Fruit fly (Drosophila melanogaster) whole organism, embryonic: ENCODE results near the gene Epp.

Source experiments
- CG10654 ChIP-seq: fragments of 200-800 bp; sonication (Bioruptor generic); optimal IDR thresholded peaks from 2 replicates; lab custom pipeline; 2016; ENCODE audit warnings: missing biosample characterization, missing genetic modification characterization
- CG12744 ChIP-seq: fragments of 200-800 bp; sonication (Bioruptor generic); optimal IDR thresholded peaks from 2 replicates; lab custom pipeline; 2016; ENCODE audit warnings: missing biosample characterization, missing genetic modification characterization
- CG13624 ChIP-seq: fragments of 200-800 bp; sonication (Bioruptor generic); optimal IDR thresholded peaks from 2 replicates; lab custom pipeline; 2016; ENCODE audit warnings: missing biosample characterization, missing genetic modification characterization
- CG14667 ChIP-seq: fragments of 200-800 bp; sonication (Bioruptor generic); IDR thresholded peaks from 2 replicates; pipeline ENCODE4 v1.3.6; 2022; ENCODE audit warnings: missing biosample characterization, missing genetic modification characterization
- CG17385 ChIP-seq: fragments of 200-800 bp; sonication (Bioruptor generic); optimal IDR thresholded peaks from 3 replicates; lab custom pipeline; 2018; ENCODE audit warnings: missing biosample characterization, mild to moderate bottlenecking, missing genetic modification characterization
- CG1792 ChIP-seq: fragments of 200-800 bp; sonication (Bioruptor generic); optimal IDR thresholded peaks from 2 replicates; lab custom pipeline; 2016; ENCODE audit warnings: missing biosample characterization, missing genetic modification characterization
- CG2120 ChIP-seq: fragments of 200-800 bp; sonication (Bioruptor generic); optimal IDR thresholded peaks from 3 replicates; lab custom pipeline; 2016; ENCODE audit warnings: missing biosample characterization, missing genetic modification characterization
- CG31441 ChIP-seq: fragments of 200-800 bp; sonication (Bioruptor generic); IDR thresholded peaks from 2 replicates; pipeline ENCODE4 v1.3.6; 2022; ENCODE audit warnings: missing biosample characterization, missing genetic modification characterization
- CG32772 ChIP-seq: fragments of 200-800 bp; sonication (Bioruptor generic); IDR thresholded peaks from 2 replicates; pipeline ENCODE4 v1.3.6; 2022; ENCODE audit warnings: missing biosample characterization, missing genetic modification characterization
- CG4360 ChIP-seq: fragments of 200-800 bp; sonication (Bioruptor generic); IDR thresholded peaks from 2 replicates; pipeline ENCODE4 v1.3.6; 2022; ENCODE audit warnings: missing biosample characterization, missing genetic modification characterization
- CG8478 ChIP-seq: fragments of >200 bp; optimal IDR thresholded peaks from 2 replicates; lab custom pipeline; 2018
- CG8924 ChIP-seq: fragments of 200-800 bp; optimal IDR thresholded peaks from 3 replicates; lab custom pipeline; 2019; ENCODE audit warnings: missing biosample characterization, mild to moderate bottlenecking, missing genetic modification characterization, moderate library complexity
- Chrac-16 ChIP-seq: fragments of 200-800 bp; sonication (Bioruptor generic); optimal IDR thresholded peaks from 3 replicates; lab custom pipeline; 2016; ENCODE audit warnings: missing biosample characterization, missing genetic modification characterization
- Dp ChIP-seq: fragments of 200-800 bp; sonication (Bioruptor generic); optimal IDR thresholded peaks from 2 replicates; lab custom pipeline; 2018; ENCODE audit warnings: missing biosample characterization, mild to moderate bottlenecking, missing genetic modification characterization, moderate library complexity
- HmgD ChIP-seq: fragments of 200-800 bp; sonication (Bioruptor generic); optimal IDR thresholded peaks from 3 replicates; lab custom pipeline; 2016; ENCODE audit warnings: missing biosample characterization, missing genetic modification characterization
- Hr3 ChIP-seq: fragments of 200-800 bp; sonication (Bioruptor generic); optimal IDR thresholded peaks from 3 replicates; lab custom pipeline; 2016; ENCODE audit warnings: missing biosample characterization, missing genetic modification characterization
- Lim3 ChIP-seq: fragments of 200-800 bp; sonication (Bioruptor generic); IDR thresholded peaks from 2 replicates; pipeline ENCODE4 v1.3.6; 2022; ENCODE audit warnings: missing biosample characterization, missing genetic modification characterization
- Med ChIP-seq: fragments of 200-800 bp; sonication (Bioruptor generic); peaks from one replicate; lab custom pipeline; 2016; ENCODE audit warnings: missing biosample characterization, missing genetic modification characterization, mild to moderate bottlenecking, inconsistent platforms, moderate library complexity
- Optix ChIP-seq: fragments of 200-800 bp; sonication (Bioruptor generic); IDR thresholded peaks from 3 replicates; pipeline ENCODE4 v1.3.6; 2022; ENCODE audit warnings: missing biosample characterization, missing genetic modification characterization
- Sin3A ChIP-seq: fragments of >200 bp; optimal IDR thresholded peaks from 2 replicates; lab custom pipeline; 2018
- Xbp1 ChIP-seq: fragments of 200-800 bp; sonication (Bioruptor generic); optimal IDR thresholded peaks from 3 replicates; lab custom pipeline; 2016; ENCODE audit warnings: missing biosample characterization, mild to moderate bottlenecking, missing genetic modification characterization
- abd-A ChIP-seq: fragments of 200-800 bp; sonication (Bioruptor generic); optimal IDR thresholded peaks from 3 replicates; lab custom pipeline; 2019; ENCODE audit warnings: missing biosample characterization, mild to moderate bottlenecking, missing genetic modification characterization, moderate library complexity
- ara ChIP-seq: fragments of 200-800 bp; sonication (Bioruptor generic); IDR thresholded peaks from 2 replicates; pipeline ENCODE4 v1.3.6; 2022; ENCODE audit warnings: missing biosample characterization, missing genetic modification characterization
- cas ChIP-seq: fragments of 200-800 bp; sonication (Bioruptor generic); IDR thresholded peaks from 2 replicates; pipeline ENCODE4 v1.3.6; 2022; ENCODE audit warnings: missing biosample characterization, missing genetic modification characterization
- dm ChIP-seq: fragments of 200-800 bp; sonication (Bioruptor generic); optimal IDR thresholded peaks from 3 replicates; lab custom pipeline; 2016; ENCODE audit warnings: missing biosample characterization, missing genetic modification characterization
- dmrt99B ChIP-seq: fragments of 200-800 bp; sonication (Bioruptor generic); optimal IDR thresholded peaks from 2 replicates; lab custom pipeline; 2018; ENCODE audit warnings: missing biosample characterization, mild to moderate bottlenecking, missing genetic modification characterization, moderate library complexity
- dpn ChIP-seq, 2 experiments: fragments of 200-800 bp; sonication (Bioruptor generic); optimal IDR thresholded peaks; 3 replicates each; lab custom pipeline; 2016; ENCODE audit warnings: missing biosample characterization in 2 of 2, missing genetic modification characterization in 2 of 2
- kah ChIP-seq: fragments of 200-800 bp; sonication (Bioruptor generic); optimal IDR thresholded peaks from 2 replicates; lab custom pipeline; 2018; ENCODE audit warnings: missing biosample characterization, mild to moderate bottlenecking, missing genetic modification characterization
- nom ChIP-seq: fragments of 200-800 bp; sonication (Bioruptor generic); optimal IDR thresholded peaks from 2 replicates; lab custom pipeline; 2017; ENCODE audit warnings: missing biosample characterization, missing genetic modification characterization, mild to moderate bottlenecking, moderate library complexity, missing genetic modification reagents
- salm ChIP-seq: fragments of 200-800 bp; sonication (Bioruptor generic); optimal IDR thresholded peaks from 2 replicates; lab custom pipeline; 2018; ENCODE audit warnings: missing biosample characterization, mild to moderate bottlenecking, missing genetic modification characterization
- sd ChIP-seq: fragments of 200-800 bp; sonication (Bioruptor generic); optimal IDR thresholded peaks from 3 replicates; lab custom pipeline; 2018; ENCODE audit warnings: missing biosample characterization, mild to moderate bottlenecking, missing genetic modification characterization, moderate library complexity
- sima ChIP-seq: fragments of 200-800 bp; sonication (Bioruptor generic); optimal IDR thresholded peaks from 2 replicates; lab custom pipeline; 2016; ENCODE audit warnings: missing biosample characterization, missing genetic modification characterization
- sr ChIP-seq: fragments of 200-800 bp; sonication (Bioruptor generic); IDR thresholded peaks from 3 replicates; pipeline ENCODE4 v1.3.6; 2022; ENCODE audit warnings: missing biosample characterization, missing genetic modification characterization
- tna ChIP-seq: fragments of 200-800 bp; sonication (Bioruptor generic); IDR thresholded peaks from 2 replicates; pipeline ENCODE4 v1.3.6; 2022; ENCODE audit warnings: missing biosample characterization, missing genetic modification characterization; ENCODE audit not compliant: partially characterized antibody
- vfl ChIP-seq: fragments of 200-800 bp; sonication (Bioruptor generic); optimal IDR thresholded peaks from 2 replicates; lab custom pipeline; 2016; ENCODE audit warnings: missing biosample characterization, missing genetic modification characterization
- yki ChIP-seq: fragments of >200 bp; optimal IDR thresholded peaks from 3 replicates; lab custom pipeline; 2018
- zfh1 ChIP-seq: fragments of 200-800 bp; sonication (Bioruptor generic); IDR thresholded peaks from 3 replicates; pipeline ENCODE4 v1.3.6; 2022; ENCODE audit warnings: missing biosample characterization, missing genetic modification characterization

Gene Epp

DNA sequence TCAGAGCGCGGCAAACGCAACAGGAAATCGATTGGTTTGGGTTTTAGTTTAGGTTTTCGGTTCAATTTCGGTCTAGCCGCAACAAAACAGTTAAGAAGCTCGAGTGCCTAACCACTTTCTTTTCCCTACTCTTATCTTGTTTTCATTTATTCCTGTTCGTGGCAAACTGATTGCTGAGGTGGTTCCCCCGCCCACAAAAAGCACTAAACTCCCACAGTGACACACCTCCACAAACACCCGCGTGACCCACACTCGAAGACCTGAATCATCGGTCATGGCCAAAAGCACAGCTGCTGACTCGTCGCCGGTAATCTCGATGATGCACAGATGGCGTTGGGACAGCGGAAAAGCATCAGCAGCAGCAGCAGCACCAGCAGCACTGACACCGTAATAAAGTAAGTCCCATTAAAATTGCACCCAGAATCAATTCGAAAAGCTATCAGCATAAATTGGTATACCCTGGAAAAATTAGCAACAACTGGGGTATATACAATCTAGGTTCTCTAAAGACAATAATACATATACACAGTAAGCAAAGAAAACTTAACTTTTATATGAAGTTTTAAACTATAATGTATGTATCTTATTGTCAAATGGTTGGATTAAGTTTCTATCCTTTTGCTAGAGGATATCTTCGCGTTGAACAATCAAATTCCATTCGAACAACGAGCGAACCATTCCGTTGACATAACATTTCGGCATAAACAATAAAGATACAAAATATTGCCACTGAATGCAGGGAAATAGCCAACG is 33.2 kb upstream of the Epp start (continued):
- TF ChIP-seq yki (lab: Kevin White, UChicago) (no peak), ara (GFP tag; lab: Robert Waterston, UW) (0 out of 2 replicates have a peak, but pooled peaks have one; percentile 27), cas (no peak), Optix (GFP tag; lab: Robert Waterston, UW) (no peak), vfl (GFP tag; lab: Kevin White, UChicago) (no peak), CG17385 (GFP tag; lab: Kevin White, UChicago) (peak; percentile 2), dm (no peak), dmrt99B (tag; lab: Kevin White, UChicago) (peak; percentile 54), CG10654 (GFP tag; lab: Kevin White, UChicago) (peak; percentile 10), CG2120 (GFP tag; lab: Kevin White, UChicago) (peak; percentile 38), CG32772 (GFP tag; lab: Robert Waterston, UW) (peak; percentile 38; the same call in 1 of the 2 replicates), Hr3 (peak; percentile 3), sr (GFP tag; lab: Robert Waterston, UW) (peak; percentile 67; the same call in 2 of the 3 replicates), CG8924 (tag; lab: Kevin White, UChicago) (peak; percentile 47), CG13624 (GFP tag; lab: Kevin White, UChicago) (peak; percentile 21), Chrac-16 (GFP tag; lab: Kevin White, UChicago) (peak; percentile 18)
- TF ChIP-seq, all 482 proteins: peak for 107

DNA sequence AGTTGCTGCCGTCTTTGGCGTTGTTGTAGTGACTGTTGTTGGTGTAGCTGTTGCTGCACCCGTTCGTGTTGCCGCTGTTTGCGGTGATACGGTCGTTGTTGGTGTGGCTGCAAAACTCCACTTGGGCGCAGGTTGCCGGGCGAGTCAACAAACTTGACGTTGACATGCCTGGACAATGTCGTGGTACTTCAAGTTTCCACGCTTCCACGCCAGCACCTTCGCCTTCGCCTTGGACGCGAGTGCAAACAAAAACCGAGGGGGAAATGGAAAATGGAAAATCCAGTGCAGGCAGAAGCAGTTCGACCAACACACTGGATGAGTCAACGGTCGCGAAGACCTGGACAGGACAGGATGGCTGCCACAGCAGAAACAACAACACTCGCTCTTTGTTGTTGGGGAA is 32.0 kb upstream of the Epp start:
- TF ChIP-seq CG12744 (GFP tag; lab: Kevin White, UChicago) (no peak), CG8478 (lab: Kevin White, UChicago) (peak; percentile 73), CG4360 (GFP tag; lab: Robert Waterston, UW) (peak; percentile 46; the same call in 1 of the 2 replicates), HmgD (GFP tag; lab: Kevin White, UChicago) (no peak), zfh1 (GFP tag; lab: Robert Waterston, UW) (0 out of 3 replicates have a peak, but pooled peaks have one; percentile 27)

DNA sequence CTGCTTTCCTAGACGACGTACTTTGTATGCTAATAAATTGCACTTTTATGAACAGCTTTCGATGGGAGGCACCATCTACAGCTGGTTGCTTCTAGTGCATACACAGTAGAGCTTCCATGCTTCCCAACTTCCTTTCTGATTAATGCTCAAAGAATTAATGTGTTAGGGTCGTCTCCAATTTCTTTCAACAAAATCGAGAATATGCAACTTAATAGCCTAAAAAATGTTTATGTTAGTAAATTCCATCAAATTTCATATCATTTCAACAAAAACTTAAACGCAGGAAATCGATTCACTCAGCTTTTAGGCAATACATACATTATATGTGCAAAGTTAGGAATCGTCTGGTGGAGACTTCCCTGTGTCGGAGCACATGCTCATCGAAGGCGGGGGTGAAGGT is 31.4 kb upstream of the Epp start:
- TF ChIP-seq sima (GFP tag; lab: Kevin White, UChicago), result no peak
- peak; percentile 16 for TF ChIP-seq nom (GFP tag; lab: Kevin White, UChicago)

DNA sequence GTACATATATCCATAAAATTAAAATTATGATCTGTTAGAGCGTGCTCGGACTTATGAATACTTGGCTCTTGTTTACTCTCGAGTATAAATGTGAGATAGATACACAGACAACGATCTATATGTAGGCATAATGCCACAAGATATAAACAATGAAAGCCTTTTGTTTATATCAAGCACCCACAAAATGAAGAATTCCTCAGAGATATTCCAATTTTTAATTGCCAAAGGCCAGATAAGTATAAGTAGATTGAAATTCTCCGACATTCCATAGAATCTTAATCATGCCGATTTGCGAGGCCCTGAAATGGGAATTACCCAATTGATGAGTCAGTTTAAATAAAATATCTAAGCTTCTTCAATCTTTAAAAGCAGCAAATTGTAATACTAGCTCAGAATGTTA is 29.2 kb upstream of the Epp start:
- TF ChIP-seq sd, result peak; percentile 94
- no peak for TF ChIP-seq cas
- TF ChIP-seq CG14667, result no peak
- no peak for TF ChIP-seq salm (tag; lab: Kevin White, UChicago)
- no peak for TF ChIP-seq Dp (GFP tag; lab: Kevin White, UChicago)
- no peak for TF ChIP-seq Lim3 (GFP tag; lab: Robert Waterston, UW)
- TF ChIP-seq abd-A, result peak; percentile 3
- TF ChIP-seq dpn (GFP tag; optimal IDR thresholded peaks at IDR 0.05; lab: Kevin White, UChicago), result no peak
- no peak for TF ChIP-seq CG31441 (GFP tag; lab: Robert Waterston, UW)
- TF ChIP-seq Sin3A, result no peak
- TF ChIP-seq CG1792 (GFP tag; lab: Kevin White, UChicago), result no peak
- TF ChIP-seq Med (GFP tag; lab: Kevin White, UChicago), result peak; percentile 39
- no peak for TF ChIP-seq tna
- no peak for TF ChIP-seq kah
- no peak for TF ChIP-seq Xbp1 (GFP tag; lab: Kevin White, UChicago)
